Worm (Caenorhabditis elegans) whole organism, young adult: ENCODE measurements around the gene nol-10.

ENCODE experiments used
- B0035.1 ChIP-seq: sonication (generic microtip); optimal IDR thresholded peaks from 2 replicates; lab custom pipeline; 2016; ENCODE audit warnings: missing genetic modification characterization, mild to moderate bottlenecking, missing compliant biosample characterization, missing genotype, missing genetic modification reagents
- B0261.1 ChIP-seq: sonication (generic microtip); optimal IDR thresholded peaks from 2 replicates; lab custom pipeline; 2016; ENCODE audit warnings: mild to moderate bottlenecking, missing genetic modification characterization, moderate library complexity, missing compliant biosample characterization
- B0336.3 ChIP-seq: fragments of 200-800 bp; sonication (Bioruptor generic); IDR thresholded peaks from 2 replicates; pipeline ENCODE4 v1.3.6; 2022; ENCODE audit warnings: missing genetic modification characterization, missing compliant biosample characterization
- F37B4.10 ChIP-seq: fragments of 200-800 bp; sonication (Bioruptor generic); IDR thresholded peaks from 2 replicates; pipeline ENCODE4 v1.3.6; 2022; ENCODE audit warnings: missing genetic modification characterization, missing compliant biosample characterization
- F49E8.2 ChIP-seq: sonication (generic microtip); optimal IDR thresholded peaks from 3 replicates; lab custom pipeline; 2017; ENCODE audit warnings: missing genetic modification characterization, mild to moderate bottlenecking, missing compliant biosample characterization, antibody characterized with exemption, moderate library complexity; ENCODE audit not compliant: insufficient read depth
- F55B11.4 ChIP-seq: sonication (generic microtip); optimal IDR thresholded peaks from 2 replicates; lab custom pipeline; 2016; ENCODE audit warnings: missing compliant biosample characterization, missing genetic modification characterization, borderline replicate concordance; ENCODE audit not compliant: insufficient read depth
- K11D2.4 ChIP-seq: fragments of 200-800 bp; sonication (Bioruptor generic); IDR thresholded peaks from 2 replicates; pipeline ENCODE4 v1.3.6; 2022; ENCODE audit warnings: missing genetic modification reagents, missing genetic modification characterization, missing compliant biosample characterization
- K12H6.12 ChIP-seq: fragments of 200-800 bp; sonication (Bioruptor generic); optimal IDR thresholded peaks from 2 replicates; lab custom pipeline; 2018; ENCODE audit warnings: mild to moderate bottlenecking, missing genetic modification characterization, missing compliant biosample characterization
- T07F8.4 ChIP-seq: sonication (generic microtip); optimal IDR thresholded peaks from 2 replicates; lab custom pipeline; 2016; ENCODE audit warnings: mild to moderate bottlenecking, missing genetic modification characterization, moderate library complexity, missing compliant biosample characterization
- Y53G8AR.9 ChIP-seq: fragments of 200-800 bp; sonication (Bioruptor generic); conservative IDR thresholded peaks from 2 replicates; pipeline ENCODE4 v1.3.6; 2022; ENCODE audit warnings: missing genetic modification reagents, missing genetic modification characterization, missing compliant biosample characterization
- Y79H2A.3 ChIP-seq: fragments of 200-800 bp; sonication (Bioruptor generic); conservative IDR thresholded peaks from 2 replicates; pipeline ENCODE4 v1.3.6; 2022; ENCODE audit warnings: missing genetic modification reagents, missing genetic modification characterization, missing compliant biosample characterization
- akir-1 ChIP-seq: fragments of 200-800 bp; sonication (Bioruptor generic); optimal IDR thresholded peaks from 2 replicates; lab custom pipeline; 2018; ENCODE audit warnings: mild to moderate bottlenecking, missing genetic modification characterization, moderate library complexity, missing compliant biosample characterization
- aptf-3 ChIP-seq: fragments of 200-800 bp; sonication (Bioruptor generic); IDR thresholded peaks from 2 replicates; pipeline ENCODE4 v1.3.6; 2022; ENCODE audit warnings: missing genetic modification characterization, missing compliant biosample characterization
- attf-5 ChIP-seq: fragments of 200-800 bp; sonication (Bioruptor generic); optimal IDR thresholded peaks from 2 replicates; lab custom pipeline; 2018; ENCODE audit warnings: mild to moderate bottlenecking, missing genetic modification characterization, missing compliant biosample characterization
- bed-2 ChIP-seq: fragments of 200-800 bp; sonication (Bioruptor generic); IDR thresholded peaks from 2 replicates; pipeline ENCODE4 v1.3.6; 2022; ENCODE audit warnings: missing genetic modification reagents, missing genetic modification characterization, missing compliant biosample characterization
- cebp-2 ChIP-seq: fragments of 200-800 bp; sonication (Bioruptor generic); IDR thresholded peaks from 2 replicates; pipeline ENCODE4 v1.3.6; 2022; ENCODE audit warnings: missing genetic modification characterization, missing compliant biosample characterization
- ceh-27 ChIP-seq: fragments of 200-800 bp; sonication (Bioruptor generic); optimal IDR thresholded peaks from 2 replicates; lab custom pipeline; 2018; ENCODE audit warnings: mild to moderate bottlenecking, missing genetic modification characterization, moderate library complexity, missing compliant biosample characterization
- ceh-58 ChIP-seq: fragments of 200-800 bp; sonication (Bioruptor generic); IDR thresholded peaks from 2 replicates; pipeline ENCODE4 v1.3.6; 2022; ENCODE audit warnings: missing genetic modification characterization, missing compliant biosample characterization
- ceh-91 ChIP-seq: fragments of 200-800 bp; sonication (Bioruptor generic); IDR thresholded peaks from 2 replicates; pipeline ENCODE4 v1.3.6; 2022; ENCODE audit warnings: missing genetic modification reagents, missing genetic modification characterization, missing compliant biosample characterization
- dox-1 ChIP-seq: fragments of 200-800 bp; sonication (Bioruptor generic); IDR thresholded peaks from 2 replicates; pipeline ENCODE4 v1.3.6; 2022; ENCODE audit warnings: missing genetic modification reagents, missing genetic modification characterization, missing compliant biosample characterization
- dpff-1 ChIP-seq: sonication (generic microtip); optimal IDR thresholded peaks from 2 replicates; lab custom pipeline; 2017; ENCODE audit warnings: mild to moderate bottlenecking, missing genetic modification characterization, missing compliant biosample characterization
- egl-18 ChIP-seq: fragments of 200-800 bp; sonication (Bioruptor generic); IDR thresholded peaks from 2 replicates; pipeline ENCODE4 v1.3.6; 2022; ENCODE audit warnings: missing genetic modification reagents, missing genetic modification characterization, missing compliant biosample characterization
- egl-44 ChIP-seq: fragments of 200-800 bp; sonication (Bioruptor generic); IDR thresholded peaks from 2 replicates; pipeline ENCODE4 v1.3.6; 2022; ENCODE audit warnings: missing genetic modification reagents, missing genetic modification characterization, missing compliant biosample characterization
- egrh-3 ChIP-seq: fragments of 200-800 bp; sonication (Bioruptor generic); IDR thresholded peaks from 2 replicates; pipeline ENCODE4 v1.3.6; 2022; ENCODE audit warnings: missing genetic modification reagents, missing genetic modification characterization, missing compliant biosample characterization
- gei-17 ChIP-seq: fragments of 200-800 bp; sonication (Bioruptor generic); optimal IDR thresholded peaks from 2 replicates; lab custom pipeline; 2018; ENCODE audit warnings: mild to moderate bottlenecking, missing genetic modification characterization, missing compliant biosample characterization
- hlh-26 ChIP-seq: fragments of 200-800 bp; sonication (Bioruptor generic); conservative IDR thresholded peaks from 2 replicates; pipeline ENCODE4 v1.3.6; 2022; ENCODE audit warnings: missing genetic modification reagents, missing genetic modification characterization, missing compliant biosample characterization
- hsf-1 ChIP-seq: fragments of 200-800 bp; sonication (Bioruptor generic); IDR thresholded peaks from 2 replicates; pipeline ENCODE4 v1.3.6; 2022; ENCODE audit warnings: missing genetic modification reagents, missing genetic modification characterization, missing compliant biosample characterization
- let-526 ChIP-seq: fragments of 200-800 bp; sonication (Bioruptor generic); IDR thresholded peaks from 2 replicates; pipeline ENCODE4 v1.3.6; 2022; ENCODE audit warnings: missing genetic modification reagents, missing genetic modification characterization, missing compliant biosample characterization
- lin-40 ChIP-seq: sonication (generic microtip); optimal IDR thresholded peaks from 2 replicates; lab custom pipeline; 2016; ENCODE audit warnings: missing genetic modification characterization, mild to moderate bottlenecking, missing compliant biosample characterization, missing genotype, missing genetic modification reagents
- lsl-1 ChIP-seq: fragments of 200-800 bp; sonication (Bioruptor generic); optimal IDR thresholded peaks from 2 replicates; lab custom pipeline; 2018; ENCODE audit warnings: mild to moderate bottlenecking, missing genetic modification characterization, moderate library complexity, missing compliant biosample characterization
- madf-10 ChIP-seq: sonication (generic microtip); optimal IDR thresholded peaks from 2 replicates; lab custom pipeline; 2016; ENCODE audit warnings: mild to moderate bottlenecking, missing genetic modification characterization, missing compliant biosample characterization
- madf-6 ChIP-seq: fragments of 200-800 bp; sonication (Bioruptor generic); IDR thresholded peaks from 2 replicates; pipeline ENCODE4 v1.3.6; 2022; ENCODE audit warnings: missing genetic modification reagents, missing genetic modification characterization, missing compliant biosample characterization
- madf-8 ChIP-seq: fragments of 200-800 bp; sonication (Bioruptor generic); conservative IDR thresholded peaks from 2 replicates; pipeline ENCODE4 v1.3.6; 2022; ENCODE audit warnings: missing genetic modification reagents, missing genetic modification characterization, missing compliant biosample characterization
- nfya-1 ChIP-seq: sonication (generic microtip); optimal IDR thresholded peaks from 2 replicates; lab custom pipeline; 2017; ENCODE audit warnings: antibody characterized with exemption, missing compliant biosample characterization, missing genetic modification characterization, borderline replicate concordance; ENCODE audit not compliant: insufficient read depth
- nfya-2 ChIP-seq: fragments of 200-800 bp; sonication (Bioruptor generic); IDR thresholded peaks from 2 replicates; pipeline ENCODE4 v1.3.6; 2022; ENCODE audit warnings: missing genetic modification reagents, missing genetic modification characterization, missing compliant biosample characterization
- rcor-1 ChIP-seq: fragments of 200-800 bp; sonication (Bioruptor generic); IDR thresholded peaks from 2 replicates; pipeline ENCODE4 v1.3.6; 2022; ENCODE audit warnings: missing genetic modification reagents, missing genetic modification characterization, missing compliant biosample characterization
- rpc-1 ChIP-seq, 2 experiments: fragments of 150-350 bp in 1 of 2; sonication (generic microtip) in 1 of 2; optimal IDR thresholded peaks; 2 replicates each; lab custom pipeline; 2014 to 2018; ENCODE audit warnings: missing biosample characterization in 1 of 2, missing genetic modification characterization in 1 of 2, missing genetic modification reagents in 1 of 2, missing genotype in 1 of 2
- snpc-3.4 ChIP-seq: sonication (generic microtip); optimal IDR thresholded peaks from 2 replicates; lab custom pipeline; 2017; ENCODE audit warnings: missing genetic modification characterization, mild to moderate bottlenecking, missing compliant biosample characterization, antibody characterized with exemption, moderate library complexity, missing genotype, missing genetic modification reagents
- somi-1 ChIP-seq: fragments of 200-800 bp; sonication (Bioruptor generic); optimal IDR thresholded peaks from 2 replicates; lab custom pipeline; 2018; ENCODE audit warnings: mild to moderate bottlenecking, missing genetic modification characterization, missing compliant biosample characterization
- tbp1 ChIP-seq: fragments of 200-800 bp; sonication (Bioruptor generic); optimal IDR thresholded peaks from 2 replicates; lab custom pipeline; 2018; ENCODE audit warnings: mild to moderate bottlenecking, missing genetic modification characterization, missing compliant biosample characterization
- unc-130 ChIP-seq: sonication (generic microtip); optimal IDR thresholded peaks from 2 replicates; lab custom pipeline; 2016; ENCODE audit warnings: missing genetic modification reagents, missing genetic modification characterization, missing compliant biosample characterization
- xnd-1 ChIP-seq: sonication (generic microtip); optimal IDR thresholded peaks from 2 replicates; lab custom pipeline; 2016; ENCODE audit warnings: missing genotype, missing genetic modification reagents, missing genetic modification characterization, missing compliant biosample characterization
- ztf-22 ChIP-seq: fragments of 200-800 bp; sonication (Bioruptor generic); optimal IDR thresholded peaks from 2 replicates; lab custom pipeline; 2018; ENCODE audit warnings: mild to moderate bottlenecking, missing genetic modification characterization, moderate library complexity, missing compliant biosample characterization
- ztf-3 ChIP-seq: fragments of 200-800 bp; sonication (Bioruptor generic); optimal IDR thresholded peaks from 2 replicates; lab custom pipeline; 2018; ENCODE audit warnings: mild to moderate bottlenecking, missing genetic modification characterization, missing compliant biosample characterization
- ztf-6 ChIP-seq: fragments of 200-800 bp; sonication (Bioruptor generic); IDR thresholded peaks from 2 replicates; pipeline ENCODE4 v1.3.6; 2022; ENCODE audit warnings: missing genetic modification reagents, missing genetic modification characterization, missing compliant biosample characterization

The nol-10 gene

ce11 chrIV:7568593-7568992 is 11.8 kb upstream of the nol-10 start, which contains the start of gene clec-180:
TSS of gene clec-180 (plus strand) at chrIV:7568893.
- no peak for TF ChIP-seq ztf-22 (GFP tag; lab: Kevin White, UChicago)
- no peak for TF ChIP-seq egrh-3 (GFP tag; lab: Robert Waterston, UW)

ce11 chrIV:7573944-7574343 is 6.5 kb upstream of the nol-10 start:
- TF ChIP-seq K12H6.12 (tag; lab: Kevin White, UChicago) (peak; percentile 31), egl-44 (GFP tag; lab: Robert Waterston, UW) (peak; percentile 86), F49E8.2 (tag; lab: Kevin White, UChicago) (peak; percentile 94), rpc-1 (optimal IDR thresholded peaks at IDR 0.05; lab: Kevin White, UChicago) (peak; percentile 99), rpc-1 (tag; optimal IDR thresholded peaks at IDR 0.05; lab: Kevin White, UChicago) (peak; percentile 100), B0035.1 (tag; lab: Kevin White, UChicago) (peak; percentile 86), unc-130 (peak; percentile 86), gei-17 (GFP tag; lab: Kevin White, UChicago) (peak; percentile 48), ztf-6 (GFP tag; lab: Robert Waterston, UW) (peak; percentile 82; the same call in 1 of the 2 replicates), hlh-26 (GFP tag; lab: Robert Waterston, UW) (0 out of 2 replicates have a peak, but pooled peaks have one; percentile 47), akir-1 (GFP tag; lab: Kevin White, UChicago) (no peak), dox-1 (GFP tag; lab: Robert Waterston, UW) (peak; percentile 93), egl-18 (GFP tag; lab: Robert Waterston, UW) (0 out of 2 replicates have a peak, but pooled peaks have one; percentile 59), T07F8.4 (tag; lab: Kevin White, UChicago) (peak; percentile 87), F37B4.10 (GFP tag; lab: Robert Waterston, UW) (0 out of 2 replicates have a peak, but pooled peaks have one; percentile 82), snpc-3.4 (tag; lab: Kevin White, UChicago) (peak; percentile 92), dpff-1 (tag; lab: Kevin White, UChicago) (peak; percentile 38), xnd-1 (peak; percentile 8), K11D2.4 (0 out of 2 replicates have a peak, but pooled peaks have one; percentile 26), somi-1 (GFP tag; lab: Kevin White, UChicago) (peak; percentile 82), rcor-1 (GFP tag; lab: Robert Waterston, UW) (peak; percentile 86), let-526 (peak; percentile 73; the same call in 1 of the 2 replicates), B0336.3 (GFP tag; lab: Robert Waterston, UW) (no peak; the same call in none of the 2 replicates), nfya-2 (no peak), lsl-1 (GFP tag; lab: Kevin White, UChicago) (peak; percentile 69), bed-2 (GFP tag; lab: Robert Waterston, UW) (peak; percentile 49; the same call in 1 of the 2 replicates), cebp-2 (GFP tag; lab: Robert Waterston, UW) (peak; percentile 85; the same call in 1 of the 2 replicates), tbp1 (GFP tag; lab: Kevin White, UChicago) (peak; percentile 100), attf-5 (GFP tag; lab: Kevin White, UChicago) (peak; percentile 90), B0261.1 (tag; lab: Kevin White, UChicago) (peak; percentile 95), hsf-1 (GFP tag; lab: Robert Waterston, UW) (peak; percentile 71), ceh-91 (no peak), madf-10 (peak; percentile 84), Y53G8AR.9 (GFP tag; lab: Robert Waterston, UW) (peak; percentile 69; the same call in 1 of the 2 replicates), F55B11.4 (tag; lab: Kevin White, UChicago) (no peak), egrh-3 (GFP tag; lab: Robert Waterston, UW) (peak; percentile 50; the same call in 1 of the 2 replicates), madf-8 (GFP tag; lab: Robert Waterston, UW) (peak; percentile 26; the same call in 1 of the 2 replicates), Y79H2A.3 (GFP tag; lab: Robert Waterston, UW) (peak; percentile 75; the same call in 1 of the 2 replicates), ceh-58 (peak; percentile 97), nfya-1 (tag; lab: Kevin White, UChicago) (no peak), ceh-27 (peak; percentile 89), lin-40 (tag; lab: Kevin White, UChicago) (peak; percentile 84), aptf-3 (peak; percentile 92), madf-6 (GFP tag; lab: Robert Waterston, UW) (no peak), ztf-3 (GFP tag; lab: Kevin White, UChicago) (peak; percentile 70)
